Worm (Caenorhabditis elegans) whole organism, L2 larva: ENCODE measurements around the gene Y43F8B.19.

ENCODE experiments used
- ZK546.5 ChIP-seq: sonication (generic microtip); optimal IDR thresholded peaks from 2 replicates; lab custom pipeline; 2017; ENCODE audit warnings: missing biosample characterization, missing genetic modification characterization
- ceh-82 ChIP-seq: fragments of 150-350 bp; optimal IDR thresholded peaks from 2 replicates; lab custom pipeline; 2014; ENCODE audit warnings: missing biosample characterization, missing genetic modification characterization
- fos-1 ChIP-seq: fragments of 150-350 bp; optimal IDR thresholded peaks from 2 replicates; lab custom pipeline; 2014; ENCODE audit warnings: missing biosample characterization, missing genetic modification characterization
- lin-11 ChIP-seq: fragments of 150-350 bp; sonication (generic microtip); optimal IDR thresholded peaks from 2 replicates; lab custom pipeline; 2014; ENCODE audit warnings: missing biosample characterization, missing genetic modification characterization, inconsistent platforms, mixed read lengths
- nhr-10 ChIP-seq: sonication (generic microtip); optimal IDR thresholded peaks from 2 replicates; lab custom pipeline; 2017; ENCODE audit warnings: missing biosample characterization, missing genetic modification characterization
- nhr-237 ChIP-seq: fragments of 150-350 bp; optimal IDR thresholded peaks from 2 replicates; lab custom pipeline; 2014; ENCODE audit warnings: missing biosample characterization, missing genetic modification characterization
- zag-1 ChIP-seq: fragments of 150-350 bp; optimal IDR thresholded peaks from 2 replicates; lab custom pipeline; 2014; ENCODE audit warnings: missing biosample characterization, missing genetic modification characterization

DNA sequence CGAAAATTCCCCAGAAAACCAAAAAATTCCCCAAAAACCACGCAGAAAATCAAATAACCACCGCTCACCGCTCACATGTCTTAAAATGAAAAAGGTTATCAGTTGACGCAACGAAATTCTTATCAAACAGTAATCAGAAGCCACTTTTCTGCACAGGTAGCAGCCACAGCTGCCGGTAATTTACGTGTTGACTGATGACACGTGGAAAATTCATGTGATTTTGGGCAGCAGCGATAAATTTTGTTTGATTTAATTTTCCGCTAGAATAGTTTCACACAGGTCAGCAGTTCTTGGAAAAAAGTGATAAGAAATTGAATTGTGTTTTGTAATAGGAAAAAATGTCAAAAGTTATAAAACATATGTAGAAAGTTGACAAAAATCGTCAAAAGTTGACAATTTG is 15.5 kb upstream of the Y43F8B.19 start:
- TF ChIP-seq ceh-82 (no peak), nhr-10 (no peak), zag-1 (no peak), lin-11 (tag; lab: Kevin White, UChicago) (no peak), ZK546.5 (tag; lab: Kevin White, UChicago) (no peak), fos-1 (peak; percentile 95), nhr-237 (tag; lab: Kevin White, UChicago) (no peak)
